Worm (Caenorhabditis elegans): ENCODE data around the gene F01F1.2.

F01F1.2 gene

DNA sequence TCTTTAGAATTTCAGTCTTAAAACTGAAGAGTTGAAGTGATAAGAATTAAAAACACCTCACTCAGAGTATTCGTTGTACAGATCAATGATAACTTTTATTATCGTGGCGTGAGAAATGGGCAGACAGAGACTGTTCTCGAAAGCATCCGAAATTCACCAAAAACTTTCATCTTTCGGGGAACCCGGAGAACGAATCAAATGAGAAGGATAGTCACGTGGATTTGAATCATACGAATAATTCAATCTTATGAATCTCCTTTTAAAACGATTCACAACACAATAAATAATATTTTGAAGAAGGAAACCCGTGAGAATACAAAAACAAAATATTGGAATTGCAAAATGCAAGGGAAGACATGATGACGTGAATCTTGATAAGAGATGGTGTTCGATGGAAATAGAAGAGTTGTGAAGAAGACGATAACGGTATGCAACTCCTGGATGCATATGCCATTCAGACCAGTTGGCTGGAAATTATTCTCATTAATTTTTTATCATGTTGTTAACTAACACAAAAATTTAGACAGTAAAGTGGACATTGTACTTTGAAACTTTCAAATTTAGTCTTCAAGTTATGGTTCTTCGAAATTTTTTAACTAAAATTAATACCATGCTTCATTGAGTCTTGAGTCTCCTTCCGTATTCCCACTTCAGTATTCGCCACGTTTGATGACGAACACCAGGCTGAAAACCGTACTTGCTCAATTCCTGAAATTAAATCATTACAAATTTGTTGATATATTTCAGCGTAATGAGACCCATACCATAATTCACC is 1.3 kb upstream of the F01F1.2 start:
- TF ChIP-seq mep-1 (tag; optimal IDR thresholded peaks at IDR 0.05) (no peak), zip-8 (tag; optimal IDR thresholded peaks at IDR 0.05) (no peak), nhr-237 (tag; optimal IDR thresholded peaks at IDR 0.05) (no peak), unc-62 (GFP tag; optimal IDR thresholded peaks at IDR 0.05) (no peak), sptf-1 (tag; optimal IDR thresholded peaks at IDR 0.05) (no peak), nhr-76 (tag; optimal IDR thresholded peaks at IDR 0.05) (no peak), ces-1 (GFP tag; optimal IDR thresholded peaks at IDR 0.05) (no peak), ceh-83 (GFP tag; optimal IDR thresholded peaks at IDR 0.05) (no peak), blmp-1 (tag; optimal IDR thresholded peaks at IDR 0.05) (no peak), flh-1 (GFP tag; optimal IDR thresholded peaks at IDR 0.05) (no peak), ceh-43 (GFP tag; optimal IDR thresholded peaks at IDR 0.05) (no peak), ztf-11 (tag; optimal IDR thresholded peaks at IDR 0.05) (no peak), pha-4 (tag; optimal IDR thresholded peaks at IDR 0.05) (no peak), lin-13 (tag; optimal IDR thresholded peaks at IDR 0.05) (no peak)

- TF ChIP-seq ces-1 (GFP tag; optimal IDR thresholded peaks at IDR 0.05) (peak; percentile 31), ham-2 (GFP tag; optimal IDR thresholded peaks at IDR 0.05) (no peak), ceh-39 (tag; optimal IDR thresholded peaks at IDR 0.05) (peak; percentile 52)
Observed at ce11 chrIII:5879291-5879968, 1.1 kb downstream of the F01F1.2 start, which contains the start of gene hpo-10. TSS of gene hpo-10 (plus strand) at chrIII:5879489.

DNA sequence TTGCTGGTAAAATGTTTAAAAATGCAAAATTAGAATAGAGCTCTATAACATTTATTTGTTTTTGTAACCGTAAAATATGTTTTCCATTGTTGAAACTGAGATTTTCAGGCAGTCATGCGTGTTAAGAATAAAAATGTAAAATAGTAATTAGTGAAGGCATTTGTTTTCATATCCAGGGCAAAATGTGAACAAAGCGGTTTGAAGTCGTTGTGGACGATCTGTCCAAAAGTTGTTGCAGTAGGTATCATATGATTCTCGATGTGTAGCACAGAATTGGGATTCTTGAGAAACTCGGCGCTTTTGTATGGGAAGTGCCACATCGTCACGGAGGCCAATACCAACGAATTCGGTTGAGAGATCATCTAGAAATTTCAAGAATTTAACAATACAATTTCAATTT is 3.9 kb downstream of the F01F1.2 start:
- TF ChIP-seq ceh-43 (GFP tag; optimal IDR thresholded peaks at IDR 0.05) (no peak), nhr-237 (tag; optimal IDR thresholded peaks at IDR 0.05) (no peak), ham-2 (GFP tag; optimal IDR thresholded peaks at IDR 0.05) (no peak), snpc-4 (tag; optimal IDR thresholded peaks at IDR 0.05) (no peak), drap-1 (GFP tag; optimal IDR thresholded peaks at IDR 0.05) (no peak), pha-4 (tag; optimal IDR thresholded peaks at IDR 0.05) (no peak), unc-120 (tag; optimal IDR thresholded peaks at IDR 0.05; ENCODE audit: poor library complexity, severe bottlenecking) (no peak), cnd-1 (tag; optimal IDR thresholded peaks at IDR 0.05) (no peak), tbx-8 (GFP tag; optimal IDR thresholded peaks at IDR 0.05) (no peak), ztf-11 (tag; optimal IDR thresholded peaks at IDR 0.05) (no peak), sem-2 (GFP tag; optimal IDR thresholded peaks at IDR 0.05) (no peak), blmp-1 (tag; optimal IDR thresholded peaks at IDR 0.05) (no peak), unc-62 (GFP tag; optimal IDR thresholded peaks at IDR 0.05) (no peak), sptf-1 (tag; optimal IDR thresholded peaks at IDR 0.05) (no peak), elt-3 (tag; optimal IDR thresholded peaks at IDR 0.05) (no peak), mab-5 (tag; optimal IDR thresholded peaks at IDR 0.05) (no peak), lin-13 (tag; optimal IDR thresholded peaks at IDR 0.05) (no peak), ceh-39 (tag; optimal IDR thresholded peaks at IDR 0.05) (no peak)

ce11 chrIII:5882823-5883222 is 4.5 kb downstream of the F01F1.2 start, which contains the start of gene F01F1.14:
TSS of gene F01F1.14 (minus strand) at chrIII:5882923.
- TF ChIP-seq tbx-8 (GFP tag; optimal IDR thresholded peaks at IDR 0.05) (no peak), ztf-11 (tag; optimal IDR thresholded peaks at IDR 0.05) (no peak), sptf-1 (tag; optimal IDR thresholded peaks at IDR 0.05) (no peak), elt-3 (tag; optimal IDR thresholded peaks at IDR 0.05) (no peak), mls-2 (tag; optimal IDR thresholded peaks at IDR 0.05) (no peak), lin-13 (tag; optimal IDR thresholded peaks at IDR 0.05) (no peak), ceh-39 (tag; optimal IDR thresholded peaks at IDR 0.05) (no peak), nhr-76 (tag; optimal IDR thresholded peaks at IDR 0.05) (no peak), nhr-237 (tag; optimal IDR thresholded peaks at IDR 0.05) (no peak), nhr-12 (tag; optimal IDR thresholded peaks at IDR 0.05) (no peak), blmp-1 (tag; optimal IDR thresholded peaks at IDR 0.05) (no peak), hlh-1 (tag; optimal IDR thresholded peaks at IDR 0.05) (no peak), ceh-43 (GFP tag; optimal IDR thresholded peaks at IDR 0.05) (no peak), cnd-1 (tag; optimal IDR thresholded peaks at IDR 0.05) (no peak), mep-1 (tag; optimal IDR thresholded peaks at IDR 0.05) (no peak), pha-4 (tag; optimal IDR thresholded peaks at IDR 0.05) (no peak), unc-62 (GFP tag; optimal IDR thresholded peaks at IDR 0.05) (no peak), flh-1 (GFP tag; optimal IDR thresholded peaks at IDR 0.05) (no peak), bed-3 (GFP tag; optimal IDR thresholded peaks at IDR 0.05) (no peak), ceh-83 (GFP tag; optimal IDR thresholded peaks at IDR 0.05) (no peak)

- TF ChIP-seq nhr-12 (tag; optimal IDR thresholded peaks at IDR 0.05) (no peak), ceh-43 (GFP tag; optimal IDR thresholded peaks at IDR 0.05) (no peak), elt-1 (tag; optimal IDR thresholded peaks at IDR 0.05; ENCODE audit: borderline replicate concordance, insufficient read depth) (no peak), unc-62 (GFP tag; optimal IDR thresholded peaks at IDR 0.05) (no peak), mep-1 (tag; optimal IDR thresholded peaks at IDR 0.05) (no peak), ceh-39 (tag; optimal IDR thresholded peaks at IDR 0.05) (no peak), sem-2 (GFP tag; optimal IDR thresholded peaks at IDR 0.05) (no peak), unc-39 (tag; optimal IDR thresholded peaks at IDR 0.05) (no peak), lsy-2 (tag; optimal IDR thresholded peaks at IDR 0.05) (no peak), snpc-4 (tag; optimal IDR thresholded peaks at IDR 0.05) (no peak)
Observed at ce11 chrIII:5883517-5883916, 5.2 kb downstream of the F01F1.2 start.

Data from whole organism, mixed stage, embryonic.